Worm (Caenorhabditis elegans) whole organism, early embryonic: ENCODE data around the gene F48G7.10.

Source experiments
- aly-1 ChIP-seq: sonication (generic microtip); optimal IDR thresholded peaks from 2 replicates; lab custom pipeline; 2016; ENCODE audit warnings: missing genetic modification characterization, missing compliant biosample characterization
- ama-1 ChIP-seq: fragments of 150-350 bp; optimal IDR thresholded peaks from 2 replicates; lab custom pipeline; 2014
- ets-7 ChIP-seq: sonication (generic microtip); optimal IDR thresholded peaks from 2 replicates; lab custom pipeline; 2016; ENCODE audit warnings: missing genotype, missing genetic modification characterization, missing compliant biosample characterization
- hmg-4 ChIP-seq: fragments of 200-800 bp; sonication (Bioruptor generic); optimal IDR thresholded peaks from 2 replicates; lab custom pipeline; 2018; ENCODE audit warnings: mild to moderate bottlenecking, missing genetic modification characterization, missing compliant biosample characterization
- hnd-1 ChIP-seq: sonication (generic microtip); optimal IDR thresholded peaks from 2 replicates; lab custom pipeline; 2016; ENCODE audit warnings: missing genetic modification characterization, missing compliant biosample characterization
- pes-1 ChIP-seq: fragments of 200-800 bp; sonication (Bioruptor generic); IDR thresholded peaks from 2 replicates; pipeline ENCODE4 v1.3.6; 2022; ENCODE audit warnings: missing genetic modification reagents, missing genetic modification characterization, missing compliant biosample characterization
- scrt-1 ChIP-seq: fragments of 200-800 bp; sonication (Bioruptor generic); IDR thresholded peaks from 2 replicates; pipeline ENCODE4 v1.3.6; 2022; ENCODE audit warnings: missing genetic modification characterization, missing compliant biosample characterization
- sea-1 ChIP-seq: fragments of 200-800 bp; sonication (Bioruptor generic); conservative IDR thresholded peaks from 2 replicates; pipeline ENCODE4 v1.3.6; 2022; ENCODE audit warnings: missing genetic modification characterization, missing compliant biosample characterization
- tbx-11 ChIP-seq: fragments of 200-800 bp; sonication (Bioruptor generic); IDR thresholded peaks from 2 replicates; pipeline ENCODE4 v1.3.6; 2022; ENCODE audit warnings: missing genetic modification characterization, missing compliant biosample characterization

- TF ChIP-seq sea-1 (GFP tag; lab: Robert Waterston, UW) (no peak), hnd-1 (no peak), ama-1 (no peak), tbx-11 (GFP tag; lab: Robert Waterston, UW) (no peak), pes-1 (GFP tag; lab: Robert Waterston, UW) (no peak), ets-7 (no peak), aly-1 (tag; lab: Kevin White, UChicago) (no peak), hmg-4 (GFP tag; lab: Kevin White, UChicago) (no peak), scrt-1 (GFP tag; lab: Robert Waterston, UW) (no peak)
These were observed 875 bp upstream of the F48G7.10 start for ce11 chrV:635630-636029.
